Worm (Caenorhabditis elegans): ENCODE results near the gene C02B10.6.

- TF ChIP-seq pha-4 (tag; optimal IDR thresholded peaks at IDR 0.05) (no peak), F57C9.4 (tag; optimal IDR thresholded peaks at IDR 0.05) (no peak), somi-1 (GFP tag; optimal IDR thresholded peaks at IDR 0.05) (no peak), rec-8 (tag; optimal IDR thresholded peaks at IDR 0.05) (no peak), lir-1 (GFP tag; conservative IDR thresholded peaks at IDR 0.05) (no peak), ama-1 (optimal IDR thresholded peaks at IDR 0.05) (no peak), ama-1 (GFP tag; optimal IDR thresholded peaks at IDR 0.05) (no peak), F52B5.7 (tag; optimal IDR thresholded peaks at IDR 0.05) (no peak), Y79H2A.3 (GFP tag; conservative IDR thresholded peaks at IDR 0.05) (no peak)
Measured at ce11 chrIV:5037489-5037888, 33.2 kb upstream of the C02B10.6 start, which contains the start of gene C09B9.1.

Measured in whole organism, young adult.